Fruit fly (Drosophila melanogaster): Measurements from ENCODE around the gene CG12795.

CG12795 gene

dm6 chr2L:3435086-3435485 is 17.2 kb upstream of the CG12795 start (continued):
- no peak for TF ChIP-seq zen (tag; optimal IDR thresholded peaks at IDR 0.05)
- no peak for TF ChIP-seq Elba2 (GFP tag; optimal IDR thresholded peaks at IDR 0.05)
- TF ChIP-seq CG11093 (GFP tag; IDR thresholded peaks at IDR 0.05) = peak; percentile 58; the same call in 1 of the 3 replicates
- TF ChIP-seq CG10321 (GFP tag; IDR thresholded peaks at IDR 0.05) = no peak
- TF ChIP-seq Mad (GFP tag; optimal IDR thresholded peaks at IDR 0.05) = no peak
- no peak for TF ChIP-seq Sin3A (optimal IDR thresholded peaks at IDR 0.05)
- no peak for TF ChIP-seq hkb (optimal IDR thresholded peaks at IDR 0.05)
- peak; percentile 67 for TF ChIP-seq hkb (GFP tag; IDR thresholded peaks at IDR 0.05)
- no peak for TF ChIP-seq abd-A (tag; optimal IDR thresholded peaks at IDR 0.05)
- peak; percentile 2 for TF ChIP-seq CG1602 (GFP tag; optimal IDR thresholded peaks at IDR 0.05)
- no peak for TF ChIP-seq fru (optimal IDR thresholded peaks at IDR 0.05)
- TF ChIP-seq dmrt99B (tag; optimal IDR thresholded peaks at IDR 0.05) = peak; percentile 69
- peak; percentile 54 for TF ChIP-seq Abd-B (GFP tag; optimal IDR thresholded peaks at IDR 0.05)
- no peak for TF ChIP-seq tx (GFP tag; optimal IDR thresholded peaks at IDR 0.05)
- TF ChIP-seq TFAM (GFP tag; optimal IDR thresholded peaks at IDR 0.05) = no peak
- no peak for TF ChIP-seq Meics (GFP tag; optimal IDR thresholded peaks at IDR 0.05)
- TF ChIP-seq CG14014 (GFP tag; IDR thresholded peaks at IDR 0.05) = peak; percentile 47; the same call in 1 of the 2 replicates
- peak; percentile 56 for TF ChIP-seq CG31441 (GFP tag; IDR thresholded peaks at IDR 0.05)
- peak; percentile 7 for TF ChIP-seq nerfin-1 (tag; optimal IDR thresholded peaks at IDR 0.05)
- TF ChIP-seq CG16813 (GFP tag; IDR thresholded peaks at IDR 0.05; ENCODE audit: partially characterized antibody) = no peak
- no peak for TF ChIP-seq lilli (GFP tag; optimal IDR thresholded peaks at IDR 0.05)
- peak; percentile 43; the same call in 1 of the 3 replicates for TF ChIP-seq CG3726 (GFP tag; IDR thresholded peaks at IDR 0.05)
- no peak for TF ChIP-seq sima (GFP tag; optimal IDR thresholded peaks at IDR 0.05)
- TF ChIP-seq CG2129 (GFP tag; IDR thresholded peaks at IDR 0.05; ENCODE audit: partially characterized antibody) = no peak
- TF ChIP-seq CG33557 (GFP tag; optimal IDR thresholded peaks at IDR 0.05) = no peak
- TF ChIP-seq hbn (GFP tag; IDR thresholded peaks at IDR 0.05; ENCODE audit: partially characterized antibody) = no peak
- peak; percentile 37 for TF ChIP-seq CG30403 (GFP tag; optimal IDR thresholded peaks at IDR 0.05)
- no peak; the same call in 2 of the 3 replicates for TF ChIP-seq sr (GFP tag; IDR thresholded peaks at IDR 0.05)
- no peak for TF ChIP-seq CG1792 (GFP tag; optimal IDR thresholded peaks at IDR 0.05)
- no peak for TF ChIP-seq CG9437 (GFP tag; optimal IDR thresholded peaks at IDR 0.05)
- TF ChIP-seq CG9932 (GFP tag; IDR thresholded peaks at IDR 0.05) = no peak
- TF ChIP-seq crc (GFP tag; optimal IDR thresholded peaks at IDR 0.05) = no peak
- peak; percentile 47 for TF ChIP-seq ewg (GFP tag; optimal IDR thresholded peaks at IDR 0.05)
- TF ChIP-seq tup (GFP tag; optimal IDR thresholded peaks at IDR 0.05) = no peak
- no peak for TF ChIP-seq vfl (GFP tag; optimal IDR thresholded peaks at IDR 0.05)
- no peak for TF ChIP-seq CG18476 (GFP tag; optimal IDR thresholded peaks at IDR 0.05)
- peak; percentile 6 to 18 for TF ChIP-seq dpn (GFP tag; optimal IDR thresholded peaks at IDR 0.05)
- no peak for TF ChIP-seq CG13123 (GFP tag; optimal IDR thresholded peaks at IDR 0.05)
- TF ChIP-seq Usf (GFP tag; optimal IDR thresholded peaks at IDR 0.05) = no peak
- peak; percentile 64 for TF ChIP-seq row (GFP tag; IDR thresholded peaks at IDR 0.05)
- TF ChIP-seq Dfd (GFP tag; optimal IDR thresholded peaks at IDR 0.05) = no peak
- TF ChIP-seq mld (GFP tag; IDR thresholded peaks at IDR 0.05; ENCODE audit: partially characterized antibody) = no peak
- peak; percentile 57 for TF ChIP-seq CG10979 (tag; optimal IDR thresholded peaks at IDR 0.05)
- no peak for TF ChIP-seq CG3065 (GFP tag; optimal IDR thresholded peaks at IDR 0.05)
- peak; percentile 40; the same call in 1 of the 2 replicates for TF ChIP-seq CG1024 (GFP tag; IDR thresholded peaks at IDR 0.05)
- no peak for TF ChIP-seq GATAe (GFP tag; conservative IDR thresholded peaks at IDR 0.05)
- no peak for TF ChIP-seq CG13624 (GFP tag; optimal IDR thresholded peaks at IDR 0.05)
- peak; percentile 3 for TF ChIP-seq Jarid2 (GFP tag; optimal IDR thresholded peaks at IDR 0.05)
- TF ChIP-seq zen2 (GFP tag; IDR thresholded peaks at IDR 0.05; ENCODE audit: partially characterized antibody) = no peak
- no peak for TF ChIP-seq Kr (GFP tag; optimal IDR thresholded peaks at IDR 0.05)
- TF ChIP-seq zfh1 (GFP tag; IDR thresholded peaks at IDR 0.05) = peak; percentile 69; the same call in 2 of the 3 replicates
- peak; percentile 9; the same call in 1 of the 2 replicates for TF ChIP-seq dan (GFP tag; IDR thresholded peaks at IDR 0.05)
